Fruit fly (Drosophila melanogaster) whole organism, prepupa: ENCODE data around the gene CG4186.

Source experiments
- Blimp-1 ChIP-seq: fragments of 200-800 bp; sonication (Bioruptor generic); optimal IDR thresholded peaks from 3 replicates; lab custom pipeline; 2017; ENCODE audit warnings: missing biosample characterization, missing genetic modification characterization, mild to moderate bottlenecking, moderate library complexity, missing genetic modification reagents
- CG10631 ChIP-seq: fragments of 200-800 bp; sonication (Bioruptor generic); optimal IDR thresholded peaks from 2 replicates; lab custom pipeline; 2016; ENCODE audit warnings: missing biosample characterization, missing genetic modification characterization
- CG10669 ChIP-seq: fragments of 200-800 bp; sonication (Bioruptor generic); optimal IDR thresholded peaks from 3 replicates; lab custom pipeline; 2018; ENCODE audit warnings: missing biosample characterization, mild to moderate bottlenecking, missing genetic modification characterization, moderate library complexity
- CG11294 ChIP-seq: fragments of 200-800 bp; sonication (Bioruptor generic); IDR thresholded peaks from 2 replicates; pipeline ENCODE4 v1.3.6; 2022; ENCODE audit warnings: missing biosample characterization, missing genetic modification characterization
- CG11902 ChIP-seq: fragments of 200-800 bp; sonication (Bioruptor generic); optimal IDR thresholded peaks from 3 replicates; lab custom pipeline; 2016; ENCODE audit warnings: missing biosample characterization, missing genetic modification characterization
- CG1621 ChIP-seq: fragments of 200-800 bp; sonication (Bioruptor generic); optimal IDR thresholded peaks from 3 replicates; lab custom pipeline; 2018; ENCODE audit warnings: missing biosample characterization, mild to moderate bottlenecking, missing genetic modification characterization
- CG16779 ChIP-seq: fragments of 200-800 bp; sonication (Bioruptor generic); optimal IDR thresholded peaks from 3 replicates; lab custom pipeline; 2017; ENCODE audit warnings: missing biosample characterization, mild to moderate bottlenecking, missing genetic modification characterization
- CG3032 ChIP-seq: fragments of 200-800 bp; optimal IDR thresholded peaks from 2 replicates; lab custom pipeline; 2019; ENCODE audit warnings: missing biosample characterization, mild to moderate bottlenecking, missing genetic modification characterization, moderate library complexity
- CG31627 ChIP-seq: fragments of 200-800 bp; sonication (Bioruptor generic); optimal IDR thresholded peaks from 3 replicates; lab custom pipeline; 2016; ENCODE audit warnings: missing biosample characterization, missing genetic modification characterization
- CG34406 ChIP-seq: fragments of 200-800 bp; sonication (Bioruptor generic); optimal IDR thresholded peaks from 3 replicates; lab custom pipeline; 2016; ENCODE audit warnings: missing biosample characterization, missing genetic modification characterization
- CG3919 ChIP-seq: fragments of 200-800 bp; sonication (Bioruptor generic); optimal IDR thresholded peaks from 3 replicates; lab custom pipeline; 2016; ENCODE audit warnings: missing biosample characterization, missing genetic modification characterization
- CG6163 ChIP-seq: fragments of 200-800 bp; sonication (Bioruptor generic); IDR thresholded peaks from 3 replicates; pipeline ENCODE4 v1.3.6; 2022; ENCODE audit warnings: missing biosample characterization, missing genetic modification characterization
- CG6276 ChIP-seq: fragments of 200-800 bp; sonication (Bioruptor generic); optimal IDR thresholded peaks from 2 replicates; lab custom pipeline; 2017; ENCODE audit warnings: missing biosample characterization, mild to moderate bottlenecking, missing genetic modification characterization
- CG6792 ChIP-seq: fragments of 200-800 bp; sonication (Bioruptor generic); optimal IDR thresholded peaks from 3 replicates; lab custom pipeline; 2016; ENCODE audit warnings: missing biosample characterization, missing genetic modification characterization
- CG6808 ChIP-seq: fragments of 200-800 bp; sonication (Bioruptor generic); optimal IDR thresholded peaks from 3 replicates; lab custom pipeline; 2017; ENCODE audit warnings: missing biosample characterization, missing genetic modification characterization, mild to moderate bottlenecking, moderate library complexity, missing genetic modification reagents
- CG6854 ChIP-seq: fragments of 200-800 bp; sonication (Bioruptor generic); optimal IDR thresholded peaks from 2 replicates; lab custom pipeline; 2017; ENCODE audit warnings: missing biosample characterization, mild to moderate bottlenecking, missing genetic modification characterization
- CG7368 ChIP-seq: fragments of 200-800 bp; sonication (Bioruptor generic); optimal IDR thresholded peaks from 3 replicates; lab custom pipeline; 2016; ENCODE audit warnings: missing biosample characterization, missing genetic modification characterization
- CG8119 ChIP-seq: fragments of 200-800 bp; sonication (Bioruptor generic); IDR thresholded peaks from 3 replicates; pipeline ENCODE4 v1.3.6; 2022; ENCODE audit warnings: missing biosample characterization, missing genetic modification characterization
- CG8319 ChIP-seq: fragments of 200-800 bp; sonication (Bioruptor generic); optimal IDR thresholded peaks from 3 replicates; lab custom pipeline; 2016; ENCODE audit warnings: missing biosample characterization, missing genetic modification characterization
- CG8632 ChIP-seq: fragments of 200-800 bp; sonication (Bioruptor generic); optimal IDR thresholded peaks from 3 replicates; lab custom pipeline; 2016; ENCODE audit warnings: missing biosample characterization, missing genetic modification characterization
- CG9139 ChIP-seq: fragments of 200-800 bp; sonication (Bioruptor generic); optimal IDR thresholded peaks from 3 replicates; lab custom pipeline; 2017; ENCODE audit warnings: missing biosample characterization, mild to moderate bottlenecking, missing genetic modification characterization
- Eip75B ChIP-seq: fragments of 200-800 bp; sonication (Bioruptor generic); optimal IDR thresholded peaks from 3 replicates; lab custom pipeline; 2016; ENCODE audit warnings: missing biosample characterization, missing genetic modification characterization
- Eip78C ChIP-seq: fragments of 200-800 bp; sonication (Bioruptor generic); peaks from one replicate; lab custom pipeline; 2016; ENCODE audit warnings: missing biosample characterization, missing genetic modification characterization
- Ets21C ChIP-seq: fragments of 200-800 bp; sonication (Bioruptor generic); optimal IDR thresholded peaks from 3 replicates; lab custom pipeline; 2016; ENCODE audit warnings: missing biosample characterization, missing genetic modification characterization
- Ets96B ChIP-seq: fragments of 200-800 bp; optimal IDR thresholded peaks from 2 replicates; lab custom pipeline; 2019; ENCODE audit warnings: missing biosample characterization, mild to moderate bottlenecking, missing genetic modification characterization, moderate library complexity
- Gug ChIP-seq: fragments of 200-800 bp; sonication (Bioruptor generic); IDR thresholded peaks from 2 replicates; pipeline ENCODE4 v1.3.6; 2022; ENCODE audit warnings: missing biosample characterization, missing genetic modification characterization
- Hr38 ChIP-seq: sonication (Bioruptor generic); optimal IDR thresholded peaks from 2 replicates; lab custom pipeline; 2016; ENCODE audit warnings: missing biosample characterization, missing genetic modification characterization
- Hr4 ChIP-seq: fragments of 200-800 bp; sonication (Bioruptor generic); optimal IDR thresholded peaks from 3 replicates; lab custom pipeline; 2016; ENCODE audit warnings: missing biosample characterization, missing genetic modification characterization
- Lpt ChIP-seq: fragments of 200-800 bp; sonication (Bioruptor generic); optimal IDR thresholded peaks from 3 replicates; lab custom pipeline; 2016; ENCODE audit warnings: missing biosample characterization, missing genetic modification characterization
- Met ChIP-seq: fragments of 200-800 bp; sonication (Bioruptor generic); optimal IDR thresholded peaks from 3 replicates; lab custom pipeline; 2016; ENCODE audit warnings: missing biosample characterization, missing genetic modification characterization
- OdsH ChIP-seq: fragments of 200-800 bp; sonication (Bioruptor generic); optimal IDR thresholded peaks from 3 replicates; lab custom pipeline; 2016; ENCODE audit warnings: missing biosample characterization, missing genetic modification characterization
- Smox ChIP-seq: fragments of 200-800 bp; sonication (Bioruptor generic); optimal IDR thresholded peaks from 3 replicates; lab custom pipeline; 2016; ENCODE audit warnings: missing biosample characterization, missing genetic modification characterization
- Sox14 ChIP-seq: fragments of 200-800 bp; sonication (Bioruptor generic); optimal IDR thresholded peaks from 3 replicates; lab custom pipeline; 2016; ENCODE audit warnings: missing biosample characterization, missing genetic modification characterization
- acj6 ChIP-seq: fragments of 200-800 bp; sonication (Bioruptor generic); optimal IDR thresholded peaks from 3 replicates; lab custom pipeline; 2016; ENCODE audit warnings: missing biosample characterization, missing genetic modification characterization
- cyc ChIP-seq: fragments of 200-800 bp; sonication (Bioruptor generic); optimal IDR thresholded peaks from 3 replicates; lab custom pipeline; 2016; ENCODE audit warnings: missing biosample characterization, missing genetic modification characterization
- dac ChIP-seq: fragments of 200-800 bp; sonication (Bioruptor generic); optimal IDR thresholded peaks from 2 replicates; lab custom pipeline; 2017; ENCODE audit warnings: missing biosample characterization, mild to moderate bottlenecking, missing genetic modification characterization
- dsx ChIP-seq: fragments of 200-800 bp; optimal IDR thresholded peaks from 3 replicates; lab custom pipeline; 2019; ENCODE audit warnings: missing biosample characterization, mild to moderate bottlenecking, missing genetic modification characterization, moderate library complexity; ENCODE audit not compliant: poor library complexity, severe bottlenecking
- eg ChIP-seq: fragments of 200-800 bp; sonication (Bioruptor generic); IDR thresholded peaks from 3 replicates; pipeline ENCODE4 v1.3.6; 2022; ENCODE audit warnings: missing biosample characterization, missing genetic modification characterization
- esn ChIP-seq: fragments of 200-800 bp; sonication (Bioruptor generic); optimal IDR thresholded peaks from 2 replicates; lab custom pipeline; 2016; ENCODE audit warnings: missing biosample characterization, mild to moderate bottlenecking, missing genetic modification characterization, moderate library complexity
- fd59A ChIP-seq: fragments of 200-800 bp; sonication (Bioruptor generic); optimal IDR thresholded peaks from 2 replicates; lab custom pipeline; 2017; ENCODE audit warnings: missing biosample characterization, mild to moderate bottlenecking, missing genetic modification characterization, missing genetic modification reagents
- fd85E ChIP-seq: fragments of 200-800 bp; sonication (Bioruptor generic); optimal IDR thresholded peaks from 3 replicates; lab custom pipeline; 2016; ENCODE audit warnings: missing biosample characterization, missing genetic modification characterization
- fkh ChIP-seq: fragments of 200-800 bp; sonication (Bioruptor generic); optimal IDR thresholded peaks from 3 replicates; lab custom pipeline; 2017; ENCODE audit warnings: missing biosample characterization, mild to moderate bottlenecking, missing genetic modification characterization, moderate library complexity
- lz ChIP-seq: fragments of 200-800 bp; sonication (Bioruptor generic); optimal IDR thresholded peaks from 3 replicates; lab custom pipeline; 2016; ENCODE audit warnings: missing biosample characterization, missing genetic modification characterization
- net ChIP-seq: fragments of 200-800 bp; sonication (Bioruptor generic); optimal IDR thresholded peaks from 3 replicates; lab custom pipeline; 2016; ENCODE audit warnings: missing biosample characterization, missing genetic modification characterization
- salr ChIP-seq, 2 experiments: fragments of 200-800 bp; sonication (Bioruptor generic); optimal IDR thresholded peaks; 3 replicates each; lab custom pipeline; 2016 to 2018; ENCODE audit warnings: missing biosample characterization in 2 of 2, missing genetic modification characterization in 2 of 2, mild to moderate bottlenecking in 1 of 2
- spab ChIP-seq: fragments of 200-800 bp; sonication (Bioruptor generic); optimal IDR thresholded peaks from 2 replicates; lab custom pipeline; 2017; ENCODE audit warnings: missing biosample characterization, mild to moderate bottlenecking, missing genetic modification characterization, missing genetic modification reagents
- ss ChIP-seq, 2 experiments: fragments of 200-800 bp; sonication (Bioruptor generic); optimal IDR thresholded peaks; 2 replicates in 1 of 2; 3 replicates in 1 of 2; lab custom pipeline; 2017 to 2018; ENCODE audit warnings: mild to moderate bottlenecking in 2 of 2, missing biosample characterization in 2 of 2, missing genetic modification characterization in 2 of 2, moderate library complexity in 1 of 2
- svp ChIP-seq: fragments of 200-800 bp; sonication (Bioruptor generic); peaks from one replicate; lab custom pipeline; 2016; ENCODE audit warnings: missing biosample characterization, missing genetic modification characterization
- topi ChIP-seq: fragments of 200-800 bp; sonication (Bioruptor generic); optimal IDR thresholded peaks from 3 replicates; lab custom pipeline; 2016; ENCODE audit warnings: missing biosample characterization, missing genetic modification characterization
- vri ChIP-seq: fragments of 200-800 bp; sonication (Bioruptor generic); optimal IDR thresholded peaks from 3 replicates; lab custom pipeline; 2016; ENCODE audit warnings: missing biosample characterization, mild to moderate bottlenecking, missing genetic modification characterization

The CG4186 gene

DNA sequence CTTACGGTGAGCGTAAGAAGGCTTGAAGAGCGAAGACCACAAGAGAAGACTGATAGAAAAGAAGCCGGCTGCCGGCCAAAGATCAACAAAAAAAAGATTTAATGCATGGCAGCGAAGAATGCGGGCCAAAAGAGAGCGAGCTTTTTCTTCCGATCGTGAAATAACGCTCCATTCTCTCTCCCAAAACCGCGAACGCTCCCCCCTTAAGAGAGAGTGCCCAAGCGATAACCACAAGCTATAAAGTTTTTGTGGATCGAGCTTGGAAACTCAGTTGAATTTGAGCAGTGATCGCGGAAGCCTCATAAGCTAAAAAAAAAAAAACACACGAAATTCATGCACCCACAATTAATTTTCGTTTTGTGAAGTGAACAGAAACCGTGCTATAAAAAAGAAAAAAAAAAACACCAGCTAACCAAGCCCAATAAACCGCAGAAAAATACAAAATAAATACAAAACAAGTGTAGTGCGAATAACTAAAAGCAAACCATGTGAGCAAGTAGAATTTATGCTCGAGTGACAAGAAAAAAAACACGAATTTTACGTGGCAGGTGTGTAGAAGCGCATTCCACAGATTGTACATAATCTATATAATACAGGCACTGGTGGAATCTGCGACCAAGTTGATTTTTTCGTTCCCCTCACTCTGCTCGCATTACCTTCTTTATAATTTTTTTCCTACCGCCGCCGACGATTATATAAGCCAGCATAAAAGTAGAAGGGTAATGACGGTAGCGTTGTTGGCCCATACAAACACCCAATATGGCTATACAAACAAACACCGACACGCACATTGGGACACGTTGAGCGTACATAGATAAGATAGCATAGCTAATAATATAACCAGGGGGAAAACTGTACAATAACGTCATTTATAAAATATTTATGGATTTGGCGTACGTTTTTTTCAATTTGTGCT is 38.8 kb upstream of the CG4186 start, which contains the start of gene CG13252:
Gene CG13252 (plus strand): TSS at position 269 of the 916 bp plus-strand sequence.
- TF ChIP-seq vri (GFP tag; lab: Kevin White, UChicago): peak; percentile 60
- TF ChIP-seq CG3032 (tag; lab: Kevin White, UChicago): no peak
- TF ChIP-seq topi (GFP tag; lab: Kevin White, UChicago): peak; percentile 11
- no peak for TF ChIP-seq spab (GFP tag; lab: Kevin White, UChicago)
- no peak for TF ChIP-seq CG8319 (GFP tag; lab: Kevin White, UChicago)
- TF ChIP-seq CG3919 (GFP tag; lab: Kevin White, UChicago): peak; percentile 41
- no peak for TF ChIP-seq CG7368 (GFP tag; lab: Kevin White, UChicago)
- TF ChIP-seq CG6163 (GFP tag; lab: Robert Waterston, UW): peak; percentile 44; the same call in 2 of the 3 replicates
- no peak for TF ChIP-seq CG6792 (GFP tag; lab: Kevin White, UChicago)
- peak; percentile 73 for TF ChIP-seq Eip78C
- TF ChIP-seq CG8119 (GFP tag; lab: Robert Waterston, UW): peak; percentile 36; the same call in 1 of the 3 replicates
- TF ChIP-seq CG8632 (GFP tag; lab: Kevin White, UChicago): peak; percentile 35
- TF ChIP-seq fd59A (GFP tag; lab: Kevin White, UChicago): no peak
- TF ChIP-seq OdsH (GFP tag; lab: Kevin White, UChicago): no peak
- no peak for TF ChIP-seq fd85E (GFP tag; lab: Kevin White, UChicago)
- TF ChIP-seq CG6854 (GFP tag; lab: Kevin White, UChicago): peak; percentile 54
- peak; percentile 89 for TF ChIP-seq fkh (GFP tag; lab: Kevin White, UChicago)
- no peak for TF ChIP-seq cyc (GFP tag; lab: Kevin White, UChicago)
- no peak for TF ChIP-seq lz
- TF ChIP-seq ss (GFP tag; optimal IDR thresholded peaks at IDR 0.05; lab: Kevin White, UChicago): peak; percentile 38 to 42
- TF ChIP-seq Blimp-1 (GFP tag; lab: Kevin White, UChicago): no peak
- TF ChIP-seq Ets21C (GFP tag; lab: Kevin White, UChicago): no peak
- peak; percentile 35 for TF ChIP-seq CG9139 (GFP tag; lab: Kevin White, UChicago)
- TF ChIP-seq eg (GFP tag; lab: Robert Waterston, UW): peak; percentile 63; the same call in 2 of the 3 replicates
- TF ChIP-seq Hr4 (GFP tag; lab: Kevin White, UChicago): no peak
- peak; percentile 13 for TF ChIP-seq CG34406
- TF ChIP-seq esn (GFP tag; lab: Kevin White, UChicago): peak; percentile 26
- TF ChIP-seq svp (GFP tag; lab: Kevin White, UChicago): peak; percentile 98
- TF ChIP-seq Lpt (GFP tag; lab: Kevin White, UChicago): peak; percentile 43
- peak; percentile 17 for TF ChIP-seq CG16779 (tag; lab: Kevin White, UChicago)
- TF ChIP-seq Sox14 (GFP tag; lab: Kevin White, UChicago): no peak
- no peak for TF ChIP-seq Smox (GFP tag; lab: Kevin White, UChicago)
- TF ChIP-seq Ets96B (tag; lab: Kevin White, UChicago): peak; percentile 7
- TF ChIP-seq CG11294 (GFP tag; lab: Robert Waterston, UW): no peak
- no peak for TF ChIP-seq dac (GFP tag; lab: Kevin White, UChicago)
- TF ChIP-seq dsx: peak; percentile 4
- TF ChIP-seq Met: no peak
- no peak for TF ChIP-seq acj6 (GFP tag; lab: Kevin White, UChicago)
- TF ChIP-seq CG1621: no peak
- no peak for TF ChIP-seq salr (GFP tag; optimal IDR thresholded peaks at IDR 0.05; lab: Kevin White, UChicago)
- TF ChIP-seq CG10669: no peak
- no peak for TF ChIP-seq CG31627 (GFP tag; lab: Kevin White, UChicago)
- TF ChIP-seq Eip75B (GFP tag; lab: Kevin White, UChicago): no peak
- TF ChIP-seq CG10631 (GFP tag; lab: Kevin White, UChicago): no peak
- TF ChIP-seq Hr38 (GFP tag; lab: Kevin White, UChicago): no peak
- peak; percentile 47 for TF ChIP-seq CG6276 (GFP tag; lab: Kevin White, UChicago)
- TF ChIP-seq Gug (GFP tag; lab: Robert Waterston, UW): no peak
- no peak for TF ChIP-seq CG11902 (GFP tag; lab: Kevin White, UChicago)
- TF ChIP-seq CG6808 (GFP tag; lab: Kevin White, UChicago): peak; percentile 7
- peak; percentile 22 for TF ChIP-seq net (GFP tag; lab: Kevin White, UChicago)
